Worm (Caenorhabditis elegans): ENCODE results near the gene C12D5.5.

DNA sequence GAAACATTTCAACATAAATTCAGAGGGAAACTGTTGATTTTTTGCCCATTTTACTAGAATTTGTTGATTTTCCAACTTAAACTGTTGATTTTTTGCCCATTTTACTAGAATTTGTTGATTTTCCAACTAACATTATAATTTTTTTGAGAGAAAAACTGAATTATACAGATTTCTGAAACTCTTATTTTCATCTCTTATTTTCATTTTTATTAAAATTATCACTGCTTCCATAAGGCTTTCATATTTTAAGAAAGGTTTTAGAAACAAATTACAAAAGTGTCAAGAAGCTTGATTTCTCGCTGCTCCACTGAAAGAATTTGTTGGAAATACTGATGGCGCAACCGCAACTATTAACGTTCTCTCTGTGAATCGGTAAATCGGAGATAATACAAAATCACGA, 18.1 kb upstream of the C12D5.5 start:
- no peak for TF ChIP-seq B0261.1 (tag; optimal IDR thresholded peaks at IDR 0.05)
- no peak for TF ChIP-seq rpc-1 (optimal IDR thresholded peaks at IDR 0.05)
- TF ChIP-seq rpc-1 (tag; optimal IDR thresholded peaks at IDR 0.05) = no peak
- no peak for TF ChIP-seq egrh-3 (GFP tag; IDR thresholded peaks at IDR 0.05)
- no peak for TF ChIP-seq chd-7 (tag; optimal IDR thresholded peaks at IDR 0.05)
- TF ChIP-seq unc-62 (GFP tag; optimal IDR thresholded peaks at IDR 0.05) = no peak
